Fruit fly (Drosophila melanogaster) whole organism, embryonic: Measurements from ENCODE around the gene CG7582.

Experiments
- Bgb ChIP-seq: fragments of 200-800 bp; sonication (Bioruptor generic); IDR thresholded peaks from 2 replicates; pipeline ENCODE4 v1.3.6; 2022; ENCODE audit warnings: missing biosample characterization, missing genetic modification characterization; ENCODE audit not compliant: partially characterized antibody
- CG10274 ChIP-seq: fragments of 200-800 bp; sonication (Bioruptor generic); optimal IDR thresholded peaks from 3 replicates; lab custom pipeline; 2017; ENCODE audit warnings: missing biosample characterization, mild to moderate bottlenecking, missing genetic modification characterization
- CG10366 ChIP-seq: fragments of 200-800 bp; sonication (Bioruptor generic); IDR thresholded peaks from 2 replicates; pipeline ENCODE4 v1.3.6; 2022; ENCODE audit warnings: missing biosample characterization, missing genetic modification characterization
- CG10979 ChIP-seq: fragments of 200-800 bp; sonication (Bioruptor generic); optimal IDR thresholded peaks from 2 replicates; lab custom pipeline; 2018; ENCODE audit warnings: missing biosample characterization, mild to moderate bottlenecking, missing genetic modification characterization, moderate library complexity
- CG11093 ChIP-seq: fragments of 200-800 bp; sonication (Bioruptor generic); IDR thresholded peaks from 3 replicates; pipeline ENCODE4 v1.3.6; 2022; ENCODE audit warnings: missing biosample characterization, missing genetic modification characterization
- CG11560 ChIP-seq: fragments of 200-800 bp; sonication (Bioruptor generic); IDR thresholded peaks from 3 replicates; pipeline ENCODE4 v1.3.6; 2022; ENCODE audit warnings: missing biosample characterization, missing genetic modification characterization
- CG12104 ChIP-seq: fragments of 200-800 bp; sonication (Bioruptor generic); optimal IDR thresholded peaks from 3 replicates; lab custom pipeline; 2016; ENCODE audit warnings: missing biosample characterization, missing genetic modification characterization
- CG12391 ChIP-seq: fragments of 200-800 bp; sonication (Bioruptor generic); optimal IDR thresholded peaks from 3 replicates; lab custom pipeline; 2018; ENCODE audit warnings: missing biosample characterization, mild to moderate bottlenecking, missing genetic modification characterization, moderate library complexity
- CG12769 ChIP-seq: fragments of 200-800 bp; sonication (Bioruptor generic); optimal IDR thresholded peaks from 2 replicates; lab custom pipeline; 2019; ENCODE audit warnings: missing biosample characterization, mild to moderate bottlenecking, missing genetic modification characterization, moderate library complexity
- CG1602 ChIP-seq: fragments of 200-800 bp; sonication (Bioruptor generic); optimal IDR thresholded peaks from 3 replicates; lab custom pipeline; 2016; ENCODE audit warnings: missing biosample characterization, missing genetic modification characterization
- CG17802 ChIP-seq: fragments of 200-800 bp; sonication (Bioruptor generic); optimal IDR thresholded peaks from 2 replicates; lab custom pipeline; 2018; ENCODE audit warnings: missing biosample characterization, mild to moderate bottlenecking, missing genetic modification characterization, moderate library complexity
- CG2678 ChIP-seq: fragments of 200-800 bp; sonication (Bioruptor generic); optimal IDR thresholded peaks from 3 replicates; lab custom pipeline; 2019; ENCODE audit warnings: missing biosample characterization, mild to moderate bottlenecking, missing genetic modification characterization, moderate library complexity
- CG2712 ChIP-seq: fragments of 200-800 bp; optimal IDR thresholded peaks from 3 replicates; lab custom pipeline; 2019; ENCODE audit warnings: missing biosample characterization, mild to moderate bottlenecking, missing genetic modification characterization, moderate library complexity
- CG32772 ChIP-seq: fragments of 200-800 bp; sonication (Bioruptor generic); IDR thresholded peaks from 2 replicates; pipeline ENCODE4 v1.3.6; 2022; ENCODE audit warnings: missing biosample characterization, missing genetic modification characterization
- CG34422 ChIP-seq: fragments of 200-800 bp; sonication (Bioruptor generic); IDR thresholded peaks from 3 replicates; pipeline ENCODE4 v1.3.6; 2022; ENCODE audit warnings: missing biosample characterization, missing genetic modification characterization
- CG5245 ChIP-seq: fragments of 200-800 bp; sonication (Bioruptor generic); optimal IDR thresholded peaks from 3 replicates; lab custom pipeline; 2016; ENCODE audit warnings: missing biosample characterization, missing genetic modification characterization
- CG7372 ChIP-seq: fragments of 200-800 bp; sonication (Bioruptor generic); IDR thresholded peaks from 2 replicates; pipeline ENCODE4 v1.3.6; 2022; ENCODE audit warnings: missing biosample characterization, missing genetic modification characterization
- CG7987 ChIP-seq: fragments of 200-800 bp; sonication (Bioruptor generic); optimal IDR thresholded peaks from 2 replicates; lab custom pipeline; 2018; ENCODE audit warnings: missing biosample characterization, mild to moderate bottlenecking, missing genetic modification characterization, moderate library complexity
- CG9215 ChIP-seq: fragments of 200-800 bp; sonication (Bioruptor generic); IDR thresholded peaks from 2 replicates; pipeline ENCODE4 v1.3.6; 2022; ENCODE audit warnings: missing biosample characterization, missing genetic modification characterization
- CG9437 ChIP-seq: fragments of 200-800 bp; sonication (Bioruptor generic); optimal IDR thresholded peaks from 2 replicates; lab custom pipeline; 2018; ENCODE audit warnings: missing biosample characterization, mild to moderate bottlenecking, missing genetic modification characterization
- D ChIP-seq, 2 experiments: fragments of 200-800 bp in 1 of 2; fragments of >200 bp in 1 of 2; sonication (Bioruptor generic) in 1 of 2; optimal IDR thresholded peaks; 2 replicates in 1 of 2; 3 replicates in 1 of 2; lab custom pipeline; 2017; ENCODE audit warnings: mild to moderate bottlenecking in 1 of 2, missing biosample characterization in 1 of 2, missing genetic modification characterization in 1 of 2, missing genetic modification reagents in 1 of 2
- E2f1 ChIP-seq: fragments of 200-800 bp; sonication (Bioruptor generic); IDR thresholded peaks from 2 replicates; pipeline ENCODE4 v1.3.6; 2022; ENCODE audit warnings: missing biosample characterization, missing genetic modification characterization
- Fer2 ChIP-seq: fragments of 200-800 bp; sonication (Bioruptor generic); optimal IDR thresholded peaks from 2 replicates; lab custom pipeline; 2018; ENCODE audit warnings: missing biosample characterization, mild to moderate bottlenecking, missing genetic modification characterization, moderate library complexity
- Gug ChIP-seq: fragments of 200-800 bp; sonication (Bioruptor generic); IDR thresholded peaks from 4 replicates; pipeline ENCODE4 v1.3.6; 2022; ENCODE audit warnings: missing biosample characterization, missing genetic modification characterization
- Hr78 ChIP-seq, 2 experiments: fragments of 200-800 bp in 1 of 2; fragments of >200 bp in 1 of 2; sonication (Bioruptor generic) in 1 of 2; optimal IDR thresholded peaks; 2 replicates each; lab custom pipeline; 2017 to 2019; ENCODE audit warnings: missing biosample characterization in 2 of 2, missing genetic modification characterization in 2 of 2, mild to moderate bottlenecking in 1 of 2, moderate library complexity in 1 of 2
- Mes4 ChIP-seq: fragments of 200-800 bp; sonication (Bioruptor generic); optimal IDR thresholded peaks from 2 replicates; lab custom pipeline; 2016; ENCODE audit warnings: missing biosample characterization, missing genetic modification characterization
- NC2β ChIP-seq: fragments of 200-800 bp; sonication (Bioruptor generic); optimal IDR thresholded peaks from 2 replicates; lab custom pipeline; 2016; ENCODE audit warnings: missing biosample characterization, missing genetic modification characterization
- NK7.1 ChIP-seq: fragments of 200-800 bp; sonication (Bioruptor generic); optimal IDR thresholded peaks from 3 replicates; lab custom pipeline; 2016; ENCODE audit warnings: missing biosample characterization, missing genetic modification characterization
- Sry-δ ChIP-seq: fragments of 200-800 bp; sonication (Bioruptor generic); optimal IDR thresholded peaks from 2 replicates; lab custom pipeline; 2016; ENCODE audit warnings: missing biosample characterization, missing genetic modification characterization
- ac ChIP-seq: fragments of 200-800 bp; sonication (Bioruptor generic); optimal IDR thresholded peaks from 3 replicates; lab custom pipeline; 2017; ENCODE audit warnings: missing biosample characterization, mild to moderate bottlenecking, missing genetic modification characterization
- ara ChIP-seq: fragments of 200-800 bp; sonication (Bioruptor generic); IDR thresholded peaks from 2 replicates; pipeline ENCODE4 v1.3.6; 2022; ENCODE audit warnings: missing biosample characterization, missing genetic modification characterization
- ase ChIP-seq: fragments of 200-800 bp; sonication (Bioruptor generic); IDR thresholded peaks from 3 replicates; pipeline ENCODE4 v1.3.6; 2022; ENCODE audit warnings: missing biosample characterization, missing genetic modification characterization
- ato ChIP-seq: fragments of 200-800 bp; sonication (Bioruptor generic); IDR thresholded peaks from 2 replicates; pipeline ENCODE4 v1.3.6; 2022; ENCODE audit warnings: missing biosample characterization, missing genetic modification characterization; ENCODE audit not compliant: partially characterized antibody
- chif ChIP-seq, 2 experiments: fragments of 200-800 bp; sonication (Bioruptor generic); optimal IDR thresholded peaks; 3 replicates each; lab custom pipeline; 2016; ENCODE audit warnings: missing biosample characterization in 2 of 2, missing genetic modification characterization in 2 of 2
- corto ChIP-seq: fragments of 200-800 bp; sonication (Bioruptor generic); optimal IDR thresholded peaks from 2 replicates; lab custom pipeline; 2016; ENCODE audit warnings: missing biosample characterization, mild to moderate bottlenecking, missing genetic modification characterization, moderate library complexity
- croc ChIP-seq: fragments of 200-800 bp; sonication (Bioruptor generic); conservative IDR thresholded peaks from 3 replicates; pipeline ENCODE4 v1.3.6; 2022; ENCODE audit warnings: missing biosample characterization, missing genetic modification characterization
- crp ChIP-seq, 2 experiments: fragments of 200-800 bp; sonication (Bioruptor generic); optimal IDR thresholded peaks; 2 replicates in 1 of 2; 3 replicates in 1 of 2; lab custom pipeline; 2017; ENCODE audit warnings: missing biosample characterization in 2 of 2, missing genetic modification characterization in 2 of 2, mild to moderate bottlenecking in 1 of 2, moderate library complexity in 1 of 2
- dm ChIP-seq: fragments of 200-800 bp; sonication (Bioruptor generic); optimal IDR thresholded peaks from 3 replicates; lab custom pipeline; 2016; ENCODE audit warnings: missing biosample characterization, missing genetic modification characterization
- gem ChIP-seq: fragments of 200-800 bp; sonication (Bioruptor generic); optimal IDR thresholded peaks from 2 replicates; lab custom pipeline; 2019; ENCODE audit warnings: missing biosample characterization, mild to moderate bottlenecking, missing genetic modification characterization, moderate library complexity
- nau ChIP-seq: fragments of 200-800 bp; sonication (Bioruptor generic); optimal IDR thresholded peaks from 3 replicates; lab custom pipeline; 2017; ENCODE audit warnings: missing biosample characterization, mild to moderate bottlenecking, missing genetic modification characterization, missing genetic modification reagents
- odd ChIP-seq: fragments of 200-800 bp; sonication (Bioruptor generic); optimal IDR thresholded peaks from 2 replicates; lab custom pipeline; 2017; ENCODE audit warnings: missing biosample characterization, mild to moderate bottlenecking, missing genetic modification characterization
- org-1 ChIP-seq: fragments of 200-800 bp; sonication (Bioruptor generic); optimal IDR thresholded peaks from 2 replicates; lab custom pipeline; 2017; ENCODE audit warnings: missing biosample characterization, missing genetic modification characterization
- pum ChIP-seq: fragments of 200-800 bp; sonication (Bioruptor generic); optimal IDR thresholded peaks from 2 replicates; lab custom pipeline; 2016; ENCODE audit warnings: missing biosample characterization, missing genetic modification characterization
- salm ChIP-seq: fragments of 200-800 bp; sonication (Bioruptor generic); optimal IDR thresholded peaks from 2 replicates; lab custom pipeline; 2018; ENCODE audit warnings: missing biosample characterization, mild to moderate bottlenecking, missing genetic modification characterization
- sqz ChIP-seq: fragments of 200-800 bp; sonication (Bioruptor generic); optimal IDR thresholded peaks from 3 replicates; lab custom pipeline; 2018; ENCODE audit warnings: missing biosample characterization, mild to moderate bottlenecking, missing genetic modification characterization
- stwl ChIP-seq: fragments of 200-800 bp; sonication (Bioruptor generic); optimal IDR thresholded peaks from 3 replicates; lab custom pipeline; 2018; ENCODE audit warnings: missing biosample characterization, mild to moderate bottlenecking, missing genetic modification characterization, moderate library complexity
- trh ChIP-seq: fragments of 200-800 bp; sonication (Bioruptor generic); optimal IDR thresholded peaks from 2 replicates; lab custom pipeline; 2016; ENCODE audit warnings: missing biosample characterization, missing genetic modification characterization
- unc-4 ChIP-seq: fragments of 200-800 bp; sonication (Bioruptor generic); IDR thresholded peaks from 2 replicates; pipeline ENCODE4 v1.3.6; 2022; ENCODE audit warnings: missing biosample characterization, missing genetic modification characterization; ENCODE audit not compliant: partially characterized antibody

The CG7582 gene

DNA sequence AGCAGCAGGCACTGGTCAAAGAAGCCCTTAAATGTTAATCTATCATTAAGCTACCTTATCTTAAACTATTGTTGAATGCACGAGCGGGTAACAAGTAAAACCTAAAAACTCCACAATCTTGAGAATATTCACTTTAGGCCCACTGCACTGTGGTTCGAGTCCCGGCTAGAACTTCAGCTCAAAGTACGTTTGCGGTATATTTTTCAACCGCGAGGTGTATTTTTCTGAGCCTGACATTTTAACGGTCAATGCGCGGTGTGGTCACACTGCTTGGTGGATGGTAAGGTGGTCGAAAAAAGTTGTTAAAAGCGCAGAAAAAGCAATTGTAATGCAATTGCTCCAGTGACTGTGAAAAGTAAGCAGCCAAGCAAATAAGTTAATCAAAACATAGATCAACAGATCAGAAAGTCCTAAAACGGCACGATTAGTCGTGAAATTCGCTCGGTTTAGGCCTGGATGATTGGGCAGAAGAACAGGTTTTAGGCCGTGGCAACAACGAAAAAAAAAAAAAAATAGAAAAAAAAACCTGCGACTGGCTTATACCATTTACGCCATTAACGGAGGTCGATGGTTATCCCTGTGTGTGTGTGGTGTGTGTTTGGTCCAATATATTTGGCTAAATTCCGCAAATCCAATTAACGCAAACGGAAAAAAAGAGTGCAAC lies 43.6 kb upstream of the CG7582 start, which contains the start of gene Kul (continued):
- TF ChIP-seq CG12769 (tag; lab: Kevin White, UChicago): no peak
- TF ChIP-seq Mes4 (GFP tag; lab: Kevin White, UChicago): no peak
- TF ChIP-seq CG2678: no peak
- no peak for TF ChIP-seq nau (GFP tag; lab: Kevin White, UChicago)
- TF ChIP-seq crp (GFP tag; optimal IDR thresholded peaks at IDR 0.05; lab: Kevin White, UChicago): no peak
- 0 out of 2 replicates have a peak, but pooled peaks have one; percentile 16 for TF ChIP-seq ara (GFP tag; lab: Robert Waterston, UW)
- TF ChIP-seq CG34422 (GFP tag; lab: Robert Waterston, UW): no peak; the same call in 2 of the 3 replicates
- TF ChIP-seq salm (tag; lab: Kevin White, UChicago): no peak
- no peak for TF ChIP-seq D (optimal IDR thresholded peaks at IDR 0.05; lab: Kevin White, UChicago)
- no peak for TF ChIP-seq D (GFP tag; optimal IDR thresholded peaks at IDR 0.05; lab: Kevin White, UChicago)
- TF ChIP-seq Gug: no peak
- TF ChIP-seq NC2β (GFP tag; lab: Kevin White, UChicago): no peak
- TF ChIP-seq CG11093 (GFP tag; lab: Robert Waterston, UW): no peak
- no peak for TF ChIP-seq CG11560 (tag; lab: Robert Waterston, UW)

DNA sequence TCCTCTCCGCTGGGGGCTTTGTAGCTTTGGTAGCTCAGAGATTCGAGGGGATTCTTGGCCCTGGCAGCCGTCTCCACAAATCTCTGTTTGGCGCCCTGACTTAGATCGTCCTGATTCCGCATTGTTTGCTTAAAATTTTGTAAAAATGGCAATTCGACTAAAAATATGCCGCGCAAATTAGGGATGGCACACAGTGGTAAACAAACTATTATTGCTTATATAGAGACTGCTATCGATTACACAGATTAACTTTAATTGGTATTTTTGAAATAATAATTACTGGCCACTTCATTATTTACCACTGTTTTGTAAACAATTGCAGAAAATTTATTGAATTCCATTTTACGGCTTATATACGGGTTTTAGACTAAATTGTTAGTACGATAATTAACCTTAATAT lies 42.7 kb upstream of the CG7582 start, which contains the start of the genes Naa40 and CG18731:
TSS of gene Naa40 (minus strand) at position 206 of the 400 bp plus-strand sequence.
TSS of gene CG18731 (plus strand) at position 283 of the 400 bp plus-strand sequence.
- TF ChIP-seq pum (GFP tag; lab: Kevin White, UChicago): no peak
- TF ChIP-seq CG12104 (GFP tag; lab: Kevin White, UChicago): no peak
- no peak for TF ChIP-seq croc (GFP tag; lab: Robert Waterston, UW)
- no peak for TF ChIP-seq CG10366 (GFP tag; lab: Robert Waterston, UW)
- TF ChIP-seq CG10274 (GFP tag; lab: Kevin White, UChicago): no peak
- TF ChIP-seq CG7372: no peak
- TF ChIP-seq ase (GFP tag; lab: Robert Waterston, UW): no peak
- no peak for TF ChIP-seq CG2712 (tag; lab: Kevin White, UChicago)
- TF ChIP-seq Sry-δ (GFP tag; lab: Kevin White, UChicago): peak; percentile 88
- TF ChIP-seq Fer2: no peak
- no peak for TF ChIP-seq chif (GFP tag; optimal IDR thresholded peaks at IDR 0.05; lab: Kevin White, UChicago)
- peak; percentile 71 for TF ChIP-seq Bgb
- no peak for TF ChIP-seq CG17802 (tag; lab: Kevin White, UChicago)
- TF ChIP-seq CG12391 (tag; lab: Kevin White, UChicago): no peak
- no peak for TF ChIP-seq ac (GFP tag; lab: Kevin White, UChicago)
- no peak for TF ChIP-seq sqz (GFP tag; lab: Kevin White, UChicago)
- TF ChIP-seq Hr78 (GFP tag; optimal IDR thresholded peaks at IDR 0.05; lab: Kevin White, UChicago): no peak
- TF ChIP-seq unc-4 (GFP tag; lab: Robert Waterston, UW): peak; percentile 78
- no peak for TF ChIP-seq CG10979 (tag; lab: Kevin White, UChicago)
- TF ChIP-seq CG7987 (GFP tag; lab: Kevin White, UChicago): no peak
- no peak for TF ChIP-seq CG5245
- no peak for TF ChIP-seq dm (GFP tag; lab: Kevin White, UChicago)
- TF ChIP-seq stwl: peak; percentile 38
- no peak for TF ChIP-seq CG32772 (GFP tag; lab: Robert Waterston, UW)
- peak; percentile 73 for TF ChIP-seq E2f1 (GFP tag; lab: Robert Waterston, UW)
- no peak for TF ChIP-seq org-1 (GFP tag; lab: Kevin White, UChicago)
- TF ChIP-seq CG1602: no peak
- no peak for TF ChIP-seq CG9215 (GFP tag; lab: Robert Waterston, UW)
- no peak for TF ChIP-seq gem (tag; lab: Kevin White, UChicago)
- TF ChIP-seq trh (GFP tag; lab: Kevin White, UChicago): no peak
- TF ChIP-seq corto (GFP tag; lab: Kevin White, UChicago): no peak
- no peak for TF ChIP-seq ato (GFP tag; lab: Robert Waterston, UW)
- no peak for TF ChIP-seq CG9437 (GFP tag; lab: Kevin White, UChicago)
- no peak for TF ChIP-seq odd
- no peak for TF ChIP-seq NK7.1 (GFP tag; lab: Kevin White, UChicago)
